Worm (Caenorhabditis elegans) whole organism, young adult: ENCODE results near the gene ubh-2.
A peak's percentile ranks its signal among the peaks of the same experiment; 100 is the strongest.

Source experiments
- B0019.2 ChIP-seq: fragments of 200-800 bp; sonication (Bioruptor generic); conservative IDR thresholded peaks from 2 replicates; pipeline ENCODE4 v1.3.6; 2022; ENCODE audit warnings: missing genetic modification reagents, missing genetic modification characterization, missing compliant biosample characterization
- B0336.3 ChIP-seq: fragments of 200-800 bp; sonication (Bioruptor generic); IDR thresholded peaks from 2 replicates; pipeline ENCODE4 v1.3.6; 2022; ENCODE audit warnings: missing genetic modification characterization, missing compliant biosample characterization
- D2030.7 ChIP-seq: fragments of 200-800 bp; sonication (Bioruptor generic); IDR thresholded peaks from 2 replicates; pipeline ENCODE4 v1.3.6; 2022; ENCODE audit warnings: missing genetic modification reagents, missing genetic modification characterization, missing compliant biosample characterization
- F22D6.2 ChIP-seq: sonication (generic microtip); optimal IDR thresholded peaks from 2 replicates; lab custom pipeline; 2016; ENCODE audit warnings: mild to moderate bottlenecking, missing genetic modification characterization, missing compliant biosample characterization
- F23B12.7 ChIP-seq: sonication (generic microtip); optimal IDR thresholded peaks from 2 replicates; lab custom pipeline; 2017; ENCODE audit warnings: missing genetic modification characterization, mild to moderate bottlenecking, missing compliant biosample characterization, antibody characterized with exemption, moderate library complexity; ENCODE audit not compliant: insufficient read depth
- F33H1.4 ChIP-seq: fragments of 200-800 bp; sonication (Bioruptor generic); IDR thresholded peaks from 2 replicates; pipeline ENCODE4 v1.3.6; 2022; ENCODE audit warnings: missing genetic modification reagents, missing genetic modification characterization, missing compliant biosample characterization
- K11D2.4 ChIP-seq: fragments of 200-800 bp; sonication (Bioruptor generic); IDR thresholded peaks from 2 replicates; pipeline ENCODE4 v1.3.6; 2022; ENCODE audit warnings: missing genetic modification reagents, missing genetic modification characterization, missing compliant biosample characterization
- Y53G8AR.9 ChIP-seq: fragments of 200-800 bp; sonication (Bioruptor generic); conservative IDR thresholded peaks from 2 replicates; pipeline ENCODE4 v1.3.6; 2022; ENCODE audit warnings: missing genetic modification reagents, missing genetic modification characterization, missing compliant biosample characterization
- ZK185.1 ChIP-seq: sonication (generic microtip); optimal IDR thresholded peaks from 2 replicates; lab custom pipeline; 2016; ENCODE audit warnings: mild to moderate bottlenecking, missing genetic modification characterization, missing compliant biosample characterization; ENCODE audit not compliant: poor library complexity, severe bottlenecking
- athp-1 ChIP-seq: sonication (generic microtip); optimal IDR thresholded peaks from 2 replicates; lab custom pipeline; 2017; ENCODE audit warnings: mild to moderate bottlenecking, missing genetic modification characterization, missing compliant biosample characterization
- ceh-27 ChIP-seq: fragments of 200-800 bp; sonication (Bioruptor generic); optimal IDR thresholded peaks from 2 replicates; lab custom pipeline; 2018; ENCODE audit warnings: mild to moderate bottlenecking, missing genetic modification characterization, moderate library complexity, missing compliant biosample characterization
- ceh-91 ChIP-seq: fragments of 200-800 bp; sonication (Bioruptor generic); IDR thresholded peaks from 2 replicates; pipeline ENCODE4 v1.3.6; 2022; ENCODE audit warnings: missing genetic modification reagents, missing genetic modification characterization, missing compliant biosample characterization
- efl-1 ChIP-seq: fragments of 150-350 bp; optimal IDR thresholded peaks from 2 replicates; lab custom pipeline; 2014; ENCODE audit warnings: missing biosample characterization, missing genetic modification reagents, missing genetic modification characterization
- egrh-3 ChIP-seq: fragments of 200-800 bp; sonication (Bioruptor generic); IDR thresholded peaks from 2 replicates; pipeline ENCODE4 v1.3.6; 2022; ENCODE audit warnings: missing genetic modification reagents, missing genetic modification characterization, missing compliant biosample characterization
- gei-17 ChIP-seq: fragments of 200-800 bp; sonication (Bioruptor generic); optimal IDR thresholded peaks from 2 replicates; lab custom pipeline; 2018; ENCODE audit warnings: mild to moderate bottlenecking, missing genetic modification characterization, missing compliant biosample characterization
- him-1 ChIP-seq: sonication (generic microtip); optimal IDR thresholded peaks from 2 replicates; lab custom pipeline; 2016; ENCODE audit warnings: missing genotype, missing genetic modification reagents, missing genetic modification characterization, missing compliant biosample characterization
- hmg-1.2 ChIP-seq: fragments of 200-800 bp; sonication (Bioruptor generic); IDR thresholded peaks from 2 replicates; pipeline ENCODE4 v1.3.6; 2022; ENCODE audit warnings: missing genetic modification reagents, missing genetic modification characterization, missing compliant biosample characterization
- hrde-1 ChIP-seq: sonication (generic microtip); optimal IDR thresholded peaks from 2 replicates; lab custom pipeline; 2016; ENCODE audit warnings: missing genetic modification characterization, mild to moderate bottlenecking, missing compliant biosample characterization, moderate library complexity, missing genotype, missing genetic modification reagents, borderline replicate concordance
- lin-26 ChIP-seq: fragments of 200-800 bp; sonication (Bioruptor generic); IDR thresholded peaks from 2 replicates; pipeline ENCODE4 v1.3.6; 2022; ENCODE audit warnings: missing genetic modification reagents, missing genetic modification characterization, missing compliant biosample characterization
- lin-40 ChIP-seq: sonication (generic microtip); optimal IDR thresholded peaks from 2 replicates; lab custom pipeline; 2016; ENCODE audit warnings: missing genetic modification characterization, mild to moderate bottlenecking, missing compliant biosample characterization, missing genotype, missing genetic modification reagents
- lsl-1 ChIP-seq: fragments of 200-800 bp; sonication (Bioruptor generic); optimal IDR thresholded peaks from 2 replicates; lab custom pipeline; 2018; ENCODE audit warnings: mild to moderate bottlenecking, missing genetic modification characterization, moderate library complexity, missing compliant biosample characterization
- madf-3 ChIP-seq: fragments of 200-800 bp; sonication (Bioruptor generic); IDR thresholded peaks from 2 replicates; pipeline ENCODE4 v1.3.6; 2022; ENCODE audit warnings: missing genetic modification reagents, missing genetic modification characterization, missing compliant biosample characterization
- madf-6 ChIP-seq: fragments of 200-800 bp; sonication (Bioruptor generic); IDR thresholded peaks from 2 replicates; pipeline ENCODE4 v1.3.6; 2022; ENCODE audit warnings: missing genetic modification reagents, missing genetic modification characterization, missing compliant biosample characterization
- madf-8 ChIP-seq: fragments of 200-800 bp; sonication (Bioruptor generic); conservative IDR thresholded peaks from 2 replicates; pipeline ENCODE4 v1.3.6; 2022; ENCODE audit warnings: missing genetic modification reagents, missing genetic modification characterization, missing compliant biosample characterization
- nfyb-1 ChIP-seq: fragments of 200-800 bp; sonication (Bioruptor generic); IDR thresholded peaks from 2 replicates; pipeline ENCODE4 v1.3.6; 2022; ENCODE audit warnings: missing genetic modification reagents, missing genetic modification characterization, missing compliant biosample characterization
- nhr-120 ChIP-seq: fragments of 200-800 bp; sonication (Bioruptor generic); IDR thresholded peaks from 2 replicates; pipeline ENCODE4 v1.3.6; 2022; ENCODE audit warnings: missing genetic modification characterization, missing compliant biosample characterization
- nhr-80 ChIP-seq: sonication (generic microtip); optimal IDR thresholded peaks from 2 replicates; lab custom pipeline; 2016; ENCODE audit warnings: missing genetic modification characterization, missing compliant biosample characterization
- pha-4 ChIP-seq: fragments of 150-350 bp; sonication (generic microtip); optimal IDR thresholded peaks from 2 replicates; lab custom pipeline; 2014; ENCODE audit warnings: missing biosample characterization, missing genetic modification reagents, missing genetic modification characterization
- sea-2 ChIP-seq: fragments of 200-800 bp; sonication (Bioruptor generic); IDR thresholded peaks from 2 replicates; pipeline ENCODE4 v1.3.6; 2022; ENCODE audit warnings: missing genetic modification characterization, missing compliant biosample characterization
- somi-1 ChIP-seq: fragments of 200-800 bp; sonication (Bioruptor generic); optimal IDR thresholded peaks from 2 replicates; lab custom pipeline; 2018; ENCODE audit warnings: mild to moderate bottlenecking, missing genetic modification characterization, missing compliant biosample characterization
- unc-62 ChIP-seq: fragments of 150-350 bp; optimal IDR thresholded peaks from 2 replicates; lab custom pipeline; 2014; ENCODE audit warnings: missing biosample characterization, missing genetic modification reagents, missing genetic modification characterization
- xnd-1 ChIP-seq: sonication (generic microtip); optimal IDR thresholded peaks from 2 replicates; lab custom pipeline; 2016; ENCODE audit warnings: missing genotype, missing genetic modification reagents, missing genetic modification characterization, missing compliant biosample characterization
- zfh-2 ChIP-seq: fragments of 200-800 bp; sonication (Bioruptor generic); conservative IDR thresholded peaks from 2 replicates; pipeline ENCODE4 v1.3.6; 2022; ENCODE audit warnings: missing genetic modification reagents, missing genetic modification characterization, missing compliant biosample characterization
- zim-3 ChIP-seq: sonication (generic microtip); optimal IDR thresholded peaks from 2 replicates; lab custom pipeline; 2017; ENCODE audit warnings: mild to moderate bottlenecking, missing genetic modification characterization, moderate library complexity, missing compliant biosample characterization
- ztf-26 ChIP-seq: sonication (generic microtip); optimal IDR thresholded peaks from 2 replicates; lab custom pipeline; 2017; ENCODE audit warnings: missing genetic modification characterization, missing compliant biosample characterization

ubh-2 gene

ce11 chrV:6520385-6521080 lies 10.9 kb upstream of the ubh-2 start, which contains the start of the genes F46E10.2 and F46E10.18:
F46E10.2 (plus strand) TSS chrV:6520435.
F46E10.18 (plus strand) TSS chrV:6521030.
- TF ChIP-seq madf-3 (GFP tag; lab: Robert Waterston, UW) (no peak), egrh-3 (peak; percentile 31; the same call in 1 of the 2 replicates), sea-2 (no peak), hmg-1.2 (0 out of 2 replicates have a peak, but pooled peaks have one; percentile 6), zfh-2 (peak; percentile 84), nhr-120 (GFP tag; lab: Robert Waterston, UW) (0 out of 2 replicates have a peak, but pooled peaks have one; percentile 46)

DNA sequence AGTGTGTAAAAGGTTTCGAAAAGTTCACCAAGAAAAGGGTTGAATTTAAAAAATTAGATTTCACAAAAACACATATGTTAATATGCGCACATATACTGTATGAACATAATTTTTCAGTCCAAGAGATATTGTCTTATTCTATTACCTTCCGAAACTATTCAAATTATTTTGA lies 8.5 kb upstream of the ubh-2 start, which contains the start of gene F46E10.3:
Gene F46E10.3, plus strand, starts transcription at position 73 of the 172 bp plus-strand sequence.
- TF ChIP-seq athp-1 (tag; lab: Kevin White, UChicago) (no peak), gei-17 (GFP tag; lab: Kevin White, UChicago) (no peak), ceh-27 (no peak), nhr-80 (tag; lab: Kevin White, UChicago) (no peak), ZK185.1 (tag; lab: Kevin White, UChicago) (no peak)

DNA sequence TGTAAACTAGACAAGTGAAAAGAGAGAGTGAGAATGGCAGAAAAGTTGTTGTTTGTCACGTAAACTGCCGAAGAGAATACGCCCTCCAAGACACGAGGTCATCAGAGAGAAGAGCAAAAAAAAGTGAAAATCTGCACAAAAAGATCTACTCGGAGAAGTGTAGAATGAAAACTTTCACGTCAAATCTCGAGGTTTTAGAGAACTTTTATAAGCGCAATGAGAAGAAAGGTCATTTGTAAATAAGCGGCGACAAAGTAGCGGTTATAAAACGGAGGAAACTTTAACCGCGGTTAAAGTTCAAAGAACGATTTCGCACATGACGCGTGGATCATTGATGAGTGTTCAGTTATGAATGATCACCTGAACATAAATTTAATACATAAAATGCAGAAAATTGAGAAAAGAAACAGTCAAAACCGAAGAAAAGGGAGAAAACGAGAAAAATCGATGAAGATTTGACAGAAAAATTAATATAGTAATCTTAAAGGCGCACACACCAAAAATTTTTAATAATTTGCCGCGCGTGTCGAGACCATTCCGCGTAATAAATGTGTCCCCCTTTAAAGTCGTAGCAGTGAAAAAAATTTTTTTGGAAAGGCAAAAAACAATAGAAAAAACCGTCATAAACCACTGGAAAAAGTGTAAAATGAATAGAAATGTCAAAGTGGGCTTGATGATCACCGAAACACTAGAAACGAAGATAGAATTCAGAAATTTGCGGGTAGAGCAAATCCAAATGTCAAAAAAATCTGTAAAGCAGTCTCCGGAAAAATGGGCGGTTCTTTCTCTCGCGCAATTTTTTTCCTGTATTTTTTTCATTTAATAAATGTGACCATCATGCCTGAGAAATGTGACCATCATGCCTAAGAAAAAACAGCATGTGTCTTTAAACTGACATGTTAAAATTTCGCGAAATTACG lies 7.9 kb upstream of the ubh-2 start:
- TF ChIP-seq K11D2.4 (GFP tag; lab: Robert Waterston, UW), result peak; percentile 35; the same call in 1 of the 2 replicates
- no peak for TF ChIP-seq B0019.2 (GFP tag; lab: Robert Waterston, UW)
- no peak for TF ChIP-seq zim-3
- peak; percentile 36 for TF ChIP-seq him-1 (tag; lab: Kevin White, UChicago)
- 0 out of 2 replicates have a peak, but pooled peaks have one; percentile 23 for TF ChIP-seq D2030.7 (GFP tag; lab: Robert Waterston, UW)
- peak; percentile 75 for TF ChIP-seq F33H1.4 (GFP tag; lab: Robert Waterston, UW)
- no peak for TF ChIP-seq nfyb-1 (GFP tag; lab: Robert Waterston, UW)
- peak; percentile 67; the same call in 1 of the 2 replicates for TF ChIP-seq madf-6 (GFP tag; lab: Robert Waterston, UW)
- TF ChIP-seq ztf-26 (tag; lab: Kevin White, UChicago), result peak; percentile 1
- no peak for TF ChIP-seq hrde-1 (tag; lab: Kevin White, UChicago)
- no peak for TF ChIP-seq F23B12.7 (tag; lab: Kevin White, UChicago)
- no peak for TF ChIP-seq unc-62 (GFP tag; lab: Kevin White, UChicago)
- TF ChIP-seq F22D6.2 (tag; lab: Kevin White, UChicago), result peak; percentile 1
- TF ChIP-seq ceh-91 (GFP tag; lab: Robert Waterston, UW), result 0 out of 2 replicates have a peak, but pooled peaks have one; percentile 15
- TF ChIP-seq madf-8 (GFP tag; lab: Robert Waterston, UW), result peak; percentile 46
- no peak for TF ChIP-seq lin-26 (GFP tag; lab: Robert Waterston, UW)
- peak; percentile 29 for TF ChIP-seq lin-40
- peak; percentile 54 for TF ChIP-seq xnd-1 (tag; lab: Kevin White, UChicago)
- peak; percentile 76 for TF ChIP-seq lsl-1
- TF ChIP-seq pha-4 (tag; lab: Kevin White, UChicago), result peak; percentile 42
- peak; percentile 63 for TF ChIP-seq efl-1 (GFP tag; lab: Kevin White, UChicago)
- no peak for TF ChIP-seq Y53G8AR.9
- peak; percentile 3 for TF ChIP-seq somi-1 (GFP tag; lab: Kevin White, UChicago)
- no peak for TF ChIP-seq B0336.3 (GFP tag; lab: Robert Waterston, UW)
- TF ChIP-seq, all 124 proteins: peak for 15
